Worm (Caenorhabditis elegans) whole organism, early embryonic: ENCODE data around the gene apt-9.

Experiments
- ama-1 ChIP-seq: fragments of 150-350 bp; optimal IDR thresholded peaks from 2 replicates; lab custom pipeline; 2014
- flt-1 ChIP-seq: fragments of 200-800 bp; sonication (Bioruptor generic); IDR thresholded peaks from 2 replicates; pipeline ENCODE4 v1.3.6; 2022; ENCODE audit warnings: missing genetic modification characterization, missing compliant biosample characterization
- hmbx-1 ChIP-seq: sonication (generic microtip); optimal IDR thresholded peaks from 2 replicates; lab custom pipeline; 2016; ENCODE audit warnings: mild to moderate bottlenecking, missing genetic modification characterization, missing compliant biosample characterization
- hnd-1 ChIP-seq: sonication (generic microtip); optimal IDR thresholded peaks from 2 replicates; lab custom pipeline; 2016; ENCODE audit warnings: missing genetic modification characterization, missing compliant biosample characterization

DNA sequence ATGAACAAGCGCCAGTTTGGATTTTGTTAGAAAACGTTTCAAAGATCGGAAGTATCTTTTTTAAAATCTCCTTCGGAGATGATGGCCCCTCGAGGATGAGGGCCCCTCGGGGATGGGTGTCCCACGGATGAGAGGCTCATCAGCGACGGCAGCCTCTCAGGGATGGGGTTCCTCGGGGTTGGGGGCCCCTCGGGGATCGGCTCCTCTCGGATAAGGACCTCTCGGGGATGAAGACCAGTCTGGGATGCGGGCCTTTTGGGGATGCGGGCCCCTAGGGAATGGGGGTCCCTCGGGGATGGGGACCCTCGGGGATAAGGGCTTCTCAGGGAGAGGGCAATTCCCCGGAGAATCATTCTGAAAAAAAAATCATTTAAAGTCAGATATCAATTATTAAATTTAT is 18.0 kb upstream of the apt-9 start:
- TF ChIP-seq ama-1 (no peak), hnd-1 (tag; lab: Kevin White, UChicago) (no peak), hmbx-1 (tag; lab: Kevin White, UChicago) (no peak), flt-1 (GFP tag; lab: Robert Waterston, UW) (no peak)
